Fruit fly (Drosophila melanogaster) whole organism, prepupa: ENCODE data around the gene mRpL40.

Source experiments
- CG31627 ChIP-seq: fragments of 200-800 bp; sonication (Bioruptor generic); optimal IDR thresholded peaks from 3 replicates; lab custom pipeline; 2016; ENCODE audit warnings: missing biosample characterization, missing genetic modification characterization
- dsx ChIP-seq: fragments of 200-800 bp; optimal IDR thresholded peaks from 3 replicates; lab custom pipeline; 2019; ENCODE audit warnings: missing biosample characterization, mild to moderate bottlenecking, missing genetic modification characterization, moderate library complexity; ENCODE audit not compliant: poor library complexity, severe bottlenecking
- salr ChIP-seq, 2 experiments: fragments of 200-800 bp; sonication (Bioruptor generic); optimal IDR thresholded peaks; 3 replicates each; lab custom pipeline; 2016 to 2018; ENCODE audit warnings: missing biosample characterization in 2 of 2, missing genetic modification characterization in 2 of 2, mild to moderate bottlenecking in 1 of 2
- spab ChIP-seq: fragments of 200-800 bp; sonication (Bioruptor generic); optimal IDR thresholded peaks from 2 replicates; lab custom pipeline; 2017; ENCODE audit warnings: missing biosample characterization, mild to moderate bottlenecking, missing genetic modification characterization, missing genetic modification reagents
- topi ChIP-seq: fragments of 200-800 bp; sonication (Bioruptor generic); optimal IDR thresholded peaks from 3 replicates; lab custom pipeline; 2016; ENCODE audit warnings: missing biosample characterization, missing genetic modification characterization

dm6 chr3R:11437528-11437927, 29.8 kb downstream of the mRpL40 start, which contains the start of gene CG17230:
- TF ChIP-seq spab (no peak), CG31627 (no peak), topi (GFP tag; lab: Kevin White, UChicago) (no peak), dsx (GFP tag; lab: Kevin White, UChicago) (no peak), salr (GFP tag; optimal IDR thresholded peaks at IDR 0.05; lab: Kevin White, UChicago) (no peak)
